Worm (Caenorhabditis elegans) whole organism, late embryonic: Measurements from ENCODE around the gene Y9C2UA.1.

Source experiments
- F13H6.1 ChIP-seq: sonication (generic microtip); optimal IDR thresholded peaks from 2 replicates; lab custom pipeline; 2016; ENCODE audit warnings: missing genetic modification characterization, missing compliant biosample characterization
- K09A11.1 ChIP-seq: sonication (generic microtip); optimal IDR thresholded peaks from 2 replicates; lab custom pipeline; 2017; ENCODE audit warnings: antibody characterized with exemption, mild to moderate bottlenecking, missing genetic modification characterization, missing compliant biosample characterization; ENCODE audit not compliant: insufficient read depth
- T23F11.4 ChIP-seq: fragments of 200-800 bp; sonication (Bioruptor generic); optimal IDR thresholded peaks from 2 replicates; lab custom pipeline; 2018; ENCODE audit warnings: mild to moderate bottlenecking, missing genetic modification characterization, missing compliant biosample characterization
- Y22D7AL.16 ChIP-seq: sonication (generic microtip); optimal IDR thresholded peaks from 2 replicates; lab custom pipeline; 2016; ENCODE audit warnings: missing genetic modification characterization, missing compliant biosample characterization
- ama-1 ChIP-seq: fragments of 150-350 bp; optimal IDR thresholded peaks from 2 replicates; lab custom pipeline; 2014
- ceh-14 ChIP-seq: sonication (generic microtip); optimal IDR thresholded peaks from 2 replicates; lab custom pipeline; 2016; ENCODE audit warnings: missing genotype, missing genetic modification characterization, missing compliant biosample characterization
- ceh-24 ChIP-seq: sonication (generic microtip); optimal IDR thresholded peaks from 2 replicates; lab custom pipeline; 2016; ENCODE audit warnings: mild to moderate bottlenecking, missing genetic modification characterization, missing compliant biosample characterization
- ceh-30 ChIP-seq: fragments of 150-350 bp; optimal IDR thresholded peaks from 2 replicates; lab custom pipeline; 2014; ENCODE audit warnings: missing biosample characterization, missing genetic modification characterization
- ceh-34 ChIP-seq: sonication (generic microtip); optimal IDR thresholded peaks from 2 replicates; lab custom pipeline; 2016; ENCODE audit warnings: mild to moderate bottlenecking, missing genetic modification characterization, missing compliant biosample characterization
- ceh-45 ChIP-seq: fragments of 200-800 bp; sonication (Bioruptor generic); IDR thresholded peaks from 2 replicates; pipeline ENCODE4 v1.3.6; 2022; ENCODE audit warnings: missing genetic modification reagents, missing genetic modification characterization, missing compliant biosample characterization
- ceh-48 ChIP-seq: sonication (generic microtip); optimal IDR thresholded peaks from 2 replicates; lab custom pipeline; 2016; ENCODE audit warnings: missing genetic modification characterization, inconsistent platforms, missing compliant biosample characterization
- dmd-4 ChIP-seq: sonication (generic microtip); optimal IDR thresholded peaks from 2 replicates; lab custom pipeline; 2016; ENCODE audit warnings: borderline replicate concordance, missing genetic modification characterization, missing compliant biosample characterization
- dve-1 ChIP-seq: sonication (generic microtip); optimal IDR thresholded peaks from 2 replicates; lab custom pipeline; 2017; ENCODE audit warnings: antibody characterized with exemption, mild to moderate bottlenecking, missing genetic modification characterization, missing compliant biosample characterization
- elt-4 ChIP-seq: sonication (generic microtip); optimal IDR thresholded peaks from 2 replicates; lab custom pipeline; 2016; ENCODE audit warnings: missing genetic modification characterization, missing compliant biosample characterization
- eyg-1 ChIP-seq: sonication (generic microtip); optimal IDR thresholded peaks from 2 replicates; lab custom pipeline; 2016; ENCODE audit warnings: missing genotype, missing genetic modification characterization, missing compliant biosample characterization
- fkh-10 ChIP-seq: fragments of 150-350 bp; optimal IDR thresholded peaks from 2 replicates; lab custom pipeline; 2014; ENCODE audit warnings: missing biosample characterization, missing genetic modification reagents, missing genetic modification characterization
- gmeb-2 ChIP-seq: sonication (generic microtip); optimal IDR thresholded peaks from 2 replicates; lab custom pipeline; 2016; ENCODE audit warnings: missing genetic modification characterization, inconsistent platforms, missing compliant biosample characterization
- hlh-13 ChIP-seq: fragments of 200-800 bp; sonication (Bioruptor generic); optimal IDR thresholded peaks from 2 replicates; lab custom pipeline; 2018; ENCODE audit warnings: mild to moderate bottlenecking, missing genetic modification characterization, missing compliant biosample characterization
- hlh-15 ChIP-seq: sonication (generic microtip); optimal IDR thresholded peaks from 2 replicates; lab custom pipeline; 2016; ENCODE audit warnings: missing genetic modification characterization, missing compliant biosample characterization
- hlh-30 ChIP-seq: sonication (generic microtip); optimal IDR thresholded peaks from 2 replicates; lab custom pipeline; 2017; ENCODE audit warnings: antibody characterized with exemption, missing genetic modification characterization, missing compliant biosample characterization; ENCODE audit not compliant: insufficient read depth
- hlh-6 ChIP-seq: sonication (generic microtip); optimal IDR thresholded peaks from 2 replicates; lab custom pipeline; 2016; ENCODE audit warnings: missing genotype, missing genetic modification characterization, missing compliant biosample characterization
- hlh-8 ChIP-seq: sonication (generic microtip); optimal IDR thresholded peaks from 2 replicates; lab custom pipeline; 2016; ENCODE audit warnings: missing genotype, missing genetic modification characterization, missing compliant biosample characterization
- lin-11 ChIP-seq: fragments of 200-800 bp; sonication (Bioruptor generic); optimal IDR thresholded peaks from 2 replicates; lab custom pipeline; 2018; ENCODE audit warnings: mild to moderate bottlenecking, missing genetic modification characterization, missing compliant biosample characterization
- nfya-1 ChIP-seq: sonication (generic microtip); optimal IDR thresholded peaks from 2 replicates; lab custom pipeline; 2017; ENCODE audit warnings: missing genetic modification characterization, mild to moderate bottlenecking, missing compliant biosample characterization, antibody characterized with exemption, moderate library complexity
- nhr-11 ChIP-seq: fragments of 150-350 bp; optimal IDR thresholded peaks from 2 replicates; lab custom pipeline; 2014; ENCODE audit warnings: missing biosample characterization, missing genetic modification characterization
- npax-4 ChIP-seq: sonication (generic microtip); optimal IDR thresholded peaks from 2 replicates; lab custom pipeline; 2016; ENCODE audit warnings: missing genetic modification characterization, missing compliant biosample characterization
- pag-3 ChIP-seq: sonication (generic microtip); optimal IDR thresholded peaks from 2 replicates; lab custom pipeline; 2016; ENCODE audit warnings: missing compliant biosample characterization, missing genetic modification characterization, borderline replicate concordance
- pat-9 ChIP-seq: fragments of 200-800 bp; sonication (Bioruptor generic); optimal IDR thresholded peaks from 2 replicates; lab custom pipeline; 2018; ENCODE audit warnings: mild to moderate bottlenecking, missing genetic modification characterization, moderate library complexity, missing compliant biosample characterization
- pha-2 ChIP-seq: sonication (generic microtip); optimal IDR thresholded peaks from 2 replicates; lab custom pipeline; 2017; ENCODE audit warnings: mild to moderate bottlenecking, missing genetic modification characterization, missing compliant biosample characterization
- pqm-1 ChIP-seq: sonication (generic microtip); optimal IDR thresholded peaks from 2 replicates; lab custom pipeline; 2016; ENCODE audit warnings: missing genetic modification characterization, missing compliant biosample characterization
- pros-1 ChIP-seq: fragments of 150-350 bp; optimal IDR thresholded peaks from 2 replicates; lab custom pipeline; 2014; ENCODE audit warnings: missing biosample characterization, missing genetic modification reagents, missing genetic modification characterization
- rnt-1 ChIP-seq: sonication (generic microtip); optimal IDR thresholded peaks from 2 replicates; lab custom pipeline; 2016; ENCODE audit warnings: missing genetic modification characterization, missing compliant biosample characterization
- sox-2 ChIP-seq: fragments of 200-800 bp; sonication (Bioruptor generic); IDR thresholded peaks from 2 replicates; pipeline ENCODE4 v1.3.6; 2022; ENCODE audit warnings: missing genetic modification reagents, missing genetic modification characterization, missing compliant biosample characterization
- syd-9 ChIP-seq: sonication (generic microtip); optimal IDR thresholded peaks from 2 replicates; lab custom pipeline; 2016; ENCODE audit warnings: mild to moderate bottlenecking, missing genetic modification characterization, moderate library complexity, missing compliant biosample characterization
- tbx-2 ChIP-seq: sonication (generic microtip); optimal IDR thresholded peaks from 2 replicates; lab custom pipeline; 2016; ENCODE audit warnings: missing genetic modification characterization, missing compliant biosample characterization
- tbx-7 ChIP-seq: sonication (generic microtip); optimal IDR thresholded peaks from 2 replicates; lab custom pipeline; 2016; ENCODE audit warnings: missing genotype, missing genetic modification characterization, missing compliant biosample characterization
- unc-3 ChIP-seq, 2 experiments: fragments of 200-800 bp in 1 of 2; sonication (Bioruptor generic) in 1 of 2; sonication (generic microtip) in 1 of 2; conservative IDR thresholded peaks in 1 of 2; optimal IDR thresholded peaks in 1 of 2; 2 replicates each; pipeline versions ENCODE4 v1.3.6 to Lab custom; 2016 to 2022; ENCODE audit warnings: missing compliant biosample characterization in 2 of 2, missing genetic modification characterization in 2 of 2, missing genetic modification reagents in 1 of 2
- unc-42 ChIP-seq: sonication (generic microtip); optimal IDR thresholded peaks from 2 replicates; lab custom pipeline; 2016; ENCODE audit warnings: missing genotype, missing genetic modification characterization, missing compliant biosample characterization
- unc-86 ChIP-seq: sonication (generic microtip); optimal IDR thresholded peaks from 2 replicates; lab custom pipeline; 2016; ENCODE audit warnings: missing genetic modification characterization, missing compliant biosample characterization
- zip-5 ChIP-seq: sonication (generic microtip); optimal IDR thresholded peaks from 2 replicates; lab custom pipeline; 2016; ENCODE audit warnings: missing genetic modification characterization, missing compliant biosample characterization
- ztf-16 ChIP-seq: sonication (generic microtip); optimal IDR thresholded peaks from 2 replicates; lab custom pipeline; 2017; ENCODE audit warnings: missing genetic modification characterization, missing compliant biosample characterization

Y9C2UA.1 gene

DNA sequence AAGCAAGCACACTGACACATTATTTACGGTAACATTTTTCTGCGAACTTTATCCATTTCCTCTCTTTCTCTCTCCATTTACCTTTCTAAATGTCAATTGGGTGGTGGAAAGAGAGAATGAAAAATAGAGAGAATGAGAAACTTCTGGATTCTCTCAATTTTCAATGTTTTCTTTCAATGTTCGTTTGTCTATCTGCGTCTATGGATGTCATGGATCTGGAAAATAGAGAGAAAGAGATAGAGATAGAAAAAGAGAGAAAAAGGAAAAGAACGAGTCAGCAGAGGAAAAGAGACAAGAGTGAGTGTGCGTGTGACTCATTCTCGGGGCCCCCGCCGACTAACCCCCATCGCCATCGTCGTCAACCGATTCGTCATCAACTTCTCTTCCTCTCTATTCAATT, 26.6 kb upstream of the Y9C2UA.1 start, which contains the start of gene jun-1 (continued):
- TF ChIP-seq nhr-11 (no peak), syd-9 (tag; lab: Kevin White, UChicago) (no peak), gmeb-2 (tag; lab: Kevin White, UChicago) (no peak), pha-2 (tag; lab: Kevin White, UChicago) (no peak), dmd-4 (tag; lab: Kevin White, UChicago) (no peak), unc-86 (tag; lab: Kevin White, UChicago) (no peak), ceh-30 (tag; lab: Kevin White, UChicago) (no peak), unc-3 (GFP tag; conservative IDR thresholded peaks at IDR 0.05; lab: Robert Waterston, UW) (no peak), unc-3 (tag; optimal IDR thresholded peaks at IDR 0.05; lab: Kevin White, UChicago) (no peak), tbx-7 (tag; lab: Kevin White, UChicago) (no peak), ceh-34 (tag; lab: Kevin White, UChicago) (peak; percentile 19), zip-5 (tag; lab: Kevin White, UChicago) (no peak), pqm-1 (tag; lab: Kevin White, UChicago) (no peak), hlh-6 (tag; lab: Kevin White, UChicago) (no peak), pag-3 (tag; lab: Kevin White, UChicago) (no peak), hlh-15 (no peak), Y22D7AL.16 (tag; lab: Kevin White, UChicago) (no peak), hlh-8 (no peak), rnt-1 (peak; percentile 55), ceh-14 (no peak), pros-1 (tag; lab: Kevin White, UChicago) (peak; percentile 44), eyg-1 (tag; lab: Kevin White, UChicago) (no peak), K09A11.1 (tag; lab: Kevin White, UChicago) (peak; percentile 46), hlh-13 (no peak), elt-4 (tag; lab: Kevin White, UChicago) (no peak), ceh-45 (GFP tag; lab: Robert Waterston, UW) (no peak), ceh-48 (tag; lab: Kevin White, UChicago) (no peak), fkh-10 (GFP tag; lab: Kevin White, UChicago) (no peak), pat-9 (no peak), dve-1 (peak; percentile 72), unc-42 (peak; percentile 57)

DNA sequence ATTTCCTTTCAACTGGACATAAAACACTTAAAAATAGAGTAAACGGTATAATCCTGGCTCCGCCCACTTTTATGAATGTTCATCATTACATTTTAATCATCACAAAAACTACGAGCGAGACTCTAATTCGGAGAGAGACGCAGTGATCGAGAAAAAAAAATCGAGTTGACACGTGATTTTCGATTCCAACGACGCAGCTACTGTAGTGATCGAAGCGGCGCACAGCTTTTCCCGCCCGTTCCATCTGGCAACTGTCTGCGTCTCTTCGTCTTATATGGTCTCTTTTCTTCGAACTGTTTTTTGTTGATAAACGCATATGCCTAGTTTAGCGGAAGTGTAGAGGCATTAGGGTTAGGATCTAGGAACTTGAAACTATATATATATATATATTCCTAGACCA, 25.7 kb upstream of the Y9C2UA.1 start:
- no peak for TF ChIP-seq tbx-2 (tag; lab: Kevin White, UChicago)
- no peak for TF ChIP-seq T23F11.4 (GFP tag; lab: Kevin White, UChicago)
- peak; percentile 49 for TF ChIP-seq hlh-30 (tag; lab: Kevin White, UChicago)
- no peak for TF ChIP-seq hlh-13
- no peak for TF ChIP-seq pha-2 (tag; lab: Kevin White, UChicago)
- no peak for TF ChIP-seq tbx-7 (tag; lab: Kevin White, UChicago)
- TF ChIP-seq dve-1: no peak

DNA sequence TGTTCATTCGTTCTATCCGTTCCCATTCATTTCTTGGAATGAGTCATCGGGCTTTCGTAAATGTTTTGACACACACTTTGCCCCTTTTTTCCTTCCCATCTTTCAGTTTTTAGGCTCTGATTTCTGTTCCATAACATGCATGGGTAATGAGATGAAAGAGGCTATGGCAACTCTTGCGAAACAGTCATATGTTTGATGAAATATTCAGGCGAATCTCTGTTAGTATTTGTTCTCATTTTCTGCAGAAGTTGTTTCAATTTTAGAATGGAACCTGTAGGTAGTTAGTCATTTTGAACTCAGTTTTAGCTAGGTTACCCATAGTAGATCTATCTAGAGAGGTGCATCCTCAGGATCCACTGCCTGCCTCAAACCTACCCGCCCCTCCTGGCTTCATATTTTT, 24.5 kb upstream of the Y9C2UA.1 start:
- TF ChIP-seq ztf-16 (tag; lab: Kevin White, UChicago): no peak
- TF ChIP-seq lin-11 (tag; lab: Kevin White, UChicago): no peak
- TF ChIP-seq pros-1 (tag; lab: Kevin White, UChicago): no peak
- TF ChIP-seq ama-1 (lab: Kevin White, UChicago): no peak
- TF ChIP-seq nfya-1: no peak
- TF ChIP-seq ceh-34 (tag; lab: Kevin White, UChicago): no peak

DNA sequence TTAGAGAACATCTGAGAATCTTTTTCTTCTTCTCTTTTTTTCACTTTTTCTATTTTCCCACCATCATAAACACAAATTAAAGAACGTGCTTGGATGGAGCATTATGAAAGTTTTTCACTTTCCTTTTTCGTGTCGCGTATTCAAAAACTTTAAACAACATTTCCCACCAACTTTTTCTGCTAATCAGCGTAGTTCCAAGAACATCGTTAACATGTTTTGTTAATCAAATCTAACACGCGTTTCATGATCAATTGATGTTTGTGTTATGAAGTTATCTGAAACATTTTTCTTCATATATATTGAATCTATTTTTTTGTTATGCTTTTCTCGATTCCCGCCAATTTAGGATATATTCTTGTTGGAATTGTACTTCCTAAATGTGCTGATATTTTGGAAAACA, 23.8 kb upstream of the Y9C2UA.1 start:
- TF ChIP-seq F13H6.1 (tag; lab: Kevin White, UChicago) (no peak), eyg-1 (tag; lab: Kevin White, UChicago) (no peak), sox-2 (GFP tag; lab: Robert Waterston, UW) (no peak), ceh-24 (no peak), npax-4 (no peak), elt-4 (tag; lab: Kevin White, UChicago) (no peak)
